Fruit fly (Drosophila melanogaster): ENCODE results near the gene Gen.

dm6 chr3L:5180968-5181612, 28.9 kb upstream of the Gen start:
- TF ChIP-seq pan (optimal IDR thresholded peaks at IDR 0.05) = no peak
- TF ChIP-seq EcR (GFP tag; optimal IDR thresholded peaks at IDR 0.05) = no peak
- TF ChIP-seq CG8478 (optimal IDR thresholded peaks at IDR 0.05) = no peak
- TF ChIP-seq Dll (optimal IDR thresholded peaks at IDR 0.05) = no peak
- TF ChIP-seq psq (optimal IDR thresholded peaks at IDR 0.05) = no peak

Measured in whole organism.